Fruit fly (Drosophila melanogaster) whole organism, embryonic: ENCODE results near the gene Ppt1.

ENCODE experiments used
- Abd-B ChIP-seq: fragments of 200-800 bp; sonication (Bioruptor generic); optimal IDR thresholded peaks from 2 replicates; lab custom pipeline; 2018; ENCODE audit warnings: missing biosample characterization, mild to moderate bottlenecking, missing genetic modification characterization, moderate library complexity
- Atf3 ChIP-seq: fragments of 200-800 bp; sonication (Bioruptor generic); optimal IDR thresholded peaks from 3 replicates; lab custom pipeline; 2016; ENCODE audit warnings: missing biosample characterization, missing genetic modification characterization
- CG10431 ChIP-seq: fragments of 200-800 bp; sonication (Bioruptor generic); optimal IDR thresholded peaks from 3 replicates; lab custom pipeline; 2018; ENCODE audit warnings: missing biosample characterization, mild to moderate bottlenecking, missing genetic modification characterization
- CG13123 ChIP-seq: fragments of 200-800 bp; sonication (Bioruptor generic); optimal IDR thresholded peaks from 2 replicates; lab custom pipeline; 2016; ENCODE audit warnings: missing biosample characterization, missing genetic modification characterization
- CG14965 ChIP-seq: fragments of 200-800 bp; sonication (Bioruptor generic); optimal IDR thresholded peaks from 2 replicates; lab custom pipeline; 2016; ENCODE audit warnings: missing biosample characterization, missing genetic modification characterization, borderline replicate concordance
- CG1647 ChIP-seq: fragments of 200-800 bp; sonication (Bioruptor generic); optimal IDR thresholded peaks from 3 replicates; lab custom pipeline; 2016; ENCODE audit warnings: missing biosample characterization, missing genetic modification characterization
- CG18011 ChIP-seq: fragments of 200-800 bp; sonication (Bioruptor generic); optimal IDR thresholded peaks from 2 replicates; lab custom pipeline; 2017; ENCODE audit warnings: missing biosample characterization, missing genetic modification characterization, mild to moderate bottlenecking, moderate library complexity, missing genotype
- CG2875 ChIP-seq: fragments of 200-800 bp; sonication (Bioruptor generic); optimal IDR thresholded peaks from 2 replicates; lab custom pipeline; 2017; ENCODE audit warnings: missing biosample characterization, mild to moderate bottlenecking, missing genetic modification characterization, missing genetic modification reagents
- CG31224 ChIP-seq: fragments of 200-800 bp; sonication (Bioruptor generic); IDR thresholded peaks from 2 replicates; pipeline ENCODE4 v1.3.6; 2022; ENCODE audit warnings: missing biosample characterization, missing genetic modification characterization
- CG3838 ChIP-seq: fragments of 200-800 bp; sonication (Bioruptor generic); optimal IDR thresholded peaks from 3 replicates; lab custom pipeline; 2016; ENCODE audit warnings: missing biosample characterization, missing genetic modification characterization
- CG4707 ChIP-seq: fragments of 200-800 bp; sonication (Bioruptor generic); optimal IDR thresholded peaks from 2 replicates; lab custom pipeline; 2018; ENCODE audit warnings: missing biosample characterization, mild to moderate bottlenecking, missing genetic modification characterization, moderate library complexity
- CG6683 ChIP-seq: fragments of 200-800 bp; sonication (Bioruptor generic); optimal IDR thresholded peaks from 2 replicates; lab custom pipeline; 2017; ENCODE audit warnings: missing biosample characterization, mild to moderate bottlenecking, missing genetic modification characterization, missing genetic modification reagents
- CG6854 ChIP-seq: fragments of 200-800 bp; sonication (Bioruptor generic); optimal IDR thresholded peaks from 3 replicates; lab custom pipeline; 2017; ENCODE audit warnings: missing biosample characterization, mild to moderate bottlenecking, missing genetic modification characterization
- CG7963 ChIP-seq: fragments of 200-800 bp; sonication (Bioruptor generic); IDR thresholded peaks from 3 replicates; pipeline ENCODE4 v1.3.6; 2022; ENCODE audit warnings: missing biosample characterization, missing genetic modification characterization; ENCODE audit not compliant: partially characterized antibody
- CG8089 ChIP-seq: fragments of 200-800 bp; sonication (Bioruptor generic); optimal IDR thresholded peaks from 3 replicates; lab custom pipeline; 2016; ENCODE audit warnings: missing biosample characterization, missing genetic modification characterization
- CG8281 ChIP-seq: fragments of 200-800 bp; sonication (Bioruptor generic); optimal IDR thresholded peaks from 2 replicates; lab custom pipeline; 2018; ENCODE audit warnings: missing biosample characterization, mild to moderate bottlenecking, missing genetic modification characterization, moderate library complexity
- CG8359 ChIP-seq: fragments of 200-800 bp; sonication (Bioruptor generic); optimal IDR thresholded peaks from 2 replicates; lab custom pipeline; 2017; ENCODE audit warnings: missing biosample characterization, mild to moderate bottlenecking, missing genetic modification characterization, borderline replicate concordance
- CG9817 ChIP-seq: fragments of 200-800 bp; sonication (Bioruptor generic); optimal IDR thresholded peaks from 2 replicates; lab custom pipeline; 2018; ENCODE audit warnings: missing biosample characterization, mild to moderate bottlenecking, missing genetic modification characterization, moderate library complexity
- D ChIP-seq, 2 experiments: fragments of 200-800 bp in 1 of 2; fragments of >200 bp in 1 of 2; sonication (Bioruptor generic) in 1 of 2; optimal IDR thresholded peaks; 2 replicates in 1 of 2; 3 replicates in 1 of 2; lab custom pipeline; 2017; ENCODE audit warnings: mild to moderate bottlenecking in 1 of 2, missing biosample characterization in 1 of 2, missing genetic modification characterization in 1 of 2, missing genetic modification reagents in 1 of 2
- Drgx ChIP-seq: fragments of 200-800 bp; sonication (Bioruptor generic); IDR thresholded peaks from 2 replicates; pipeline ENCODE4 v1.3.6; 2022; ENCODE audit warnings: missing biosample characterization, missing genetic modification characterization
- Hmr ChIP-seq: fragments of 200-800 bp; sonication (Bioruptor generic); optimal IDR thresholded peaks from 3 replicates; lab custom pipeline; 2017; ENCODE audit warnings: mild to moderate bottlenecking, missing biosample characterization, missing genetic modification reagents, missing genetic modification characterization
- Hr39 ChIP-seq: fragments of >200 bp; optimal IDR thresholded peaks from 2 replicates; lab custom pipeline; 2017
- Neu2 ChIP-seq: fragments of 200-800 bp; sonication (Bioruptor generic); optimal IDR thresholded peaks from 3 replicates; lab custom pipeline; 2016; ENCODE audit warnings: missing biosample characterization, missing genetic modification characterization, borderline replicate concordance
- Nf-YC ChIP-seq: fragments of 200-800 bp; optimal IDR thresholded peaks from 3 replicates; lab custom pipeline; 2019; ENCODE audit warnings: missing biosample characterization, mild to moderate bottlenecking, missing genetic modification characterization, moderate library complexity
- Optix ChIP-seq: fragments of 200-800 bp; sonication (Bioruptor generic); IDR thresholded peaks from 3 replicates; pipeline ENCODE4 v1.3.6; 2022; ENCODE audit warnings: missing biosample characterization, missing genetic modification characterization
- Side ChIP-seq: fragments of 200-800 bp; sonication (Bioruptor generic); optimal IDR thresholded peaks from 2 replicates; lab custom pipeline; 2016; ENCODE audit warnings: missing biosample characterization, missing genetic modification characterization
- Sox100B ChIP-seq: fragments of 200-800 bp; sonication (Bioruptor generic); optimal IDR thresholded peaks from 3 replicates; lab custom pipeline; 2018; ENCODE audit warnings: missing biosample characterization, mild to moderate bottlenecking, missing genetic modification characterization
- Trl ChIP-seq, 3 experiments: fragments of >200 bp in 2 of 3; fragments of 200-800 bp in 1 of 3; sonication (Bioruptor generic) in 1 of 3; optimal IDR thresholded peaks; 2 replicates in 1 of 3; 3 replicates in 2 of 3; lab custom pipeline; 2016 to 2017; ENCODE audit warnings: missing biosample characterization in 1 of 3, missing genetic modification characterization in 1 of 3
- Xrp1 ChIP-seq: fragments of 200-800 bp; sonication (Bioruptor generic); IDR thresholded peaks from 2 replicates; pipeline ENCODE4 v1.3.6; 2022; ENCODE audit warnings: missing biosample characterization, missing genetic modification characterization
- ab ChIP-seq: fragments of 200-800 bp; sonication (Bioruptor generic); optimal IDR thresholded peaks from 2 replicates; lab custom pipeline; 2016; ENCODE audit warnings: missing biosample characterization, missing genetic modification characterization
- amos ChIP-seq: fragments of 200-800 bp; sonication (Bioruptor generic); IDR thresholded peaks from 2 replicates; pipeline ENCODE4 v1.3.6; 2022; ENCODE audit warnings: missing biosample characterization, missing genetic modification characterization; ENCODE audit not compliant: partially characterized antibody
- cas ChIP-seq: fragments of 200-800 bp; sonication (Bioruptor generic); IDR thresholded peaks from 2 replicates; pipeline ENCODE4 v1.3.6; 2022; ENCODE audit warnings: missing biosample characterization, missing genetic modification characterization
- cato ChIP-seq: fragments of 200-800 bp; sonication (Bioruptor generic); optimal IDR thresholded peaks from 2 replicates; lab custom pipeline; 2016; ENCODE audit warnings: missing biosample characterization, missing genetic modification characterization, borderline replicate concordance
- cg ChIP-seq: fragments of 200-800 bp; sonication (Bioruptor generic); optimal IDR thresholded peaks from 3 replicates; lab custom pipeline; 2019; ENCODE audit warnings: missing biosample characterization, mild to moderate bottlenecking, missing genetic modification characterization, moderate library complexity
- corto ChIP-seq: fragments of 200-800 bp; sonication (Bioruptor generic); optimal IDR thresholded peaks from 2 replicates; lab custom pipeline; 2016; ENCODE audit warnings: missing biosample characterization, mild to moderate bottlenecking, missing genetic modification characterization, moderate library complexity
- dan ChIP-seq: fragments of 200-800 bp; sonication (Bioruptor generic); IDR thresholded peaks from 2 replicates; pipeline ENCODE4 v1.3.6; 2022; ENCODE audit warnings: missing biosample characterization, missing genetic modification characterization
- dimm ChIP-seq: fragments of 200-800 bp; sonication (Bioruptor generic); IDR thresholded peaks from 2 replicates; pipeline ENCODE4 v1.3.6; 2022; ENCODE audit warnings: missing biosample characterization, missing genetic modification characterization
- dm ChIP-seq: fragments of 200-800 bp; sonication (Bioruptor generic); optimal IDR thresholded peaks from 3 replicates; lab custom pipeline; 2016; ENCODE audit warnings: missing biosample characterization, missing genetic modification characterization
- esg ChIP-seq: fragments of 200-800 bp; sonication (Bioruptor generic); conservative IDR thresholded peaks from 2 replicates; pipeline ENCODE4 v1.3.6; 2022; ENCODE audit warnings: missing biosample characterization, missing genetic modification characterization
- gem ChIP-seq: fragments of 200-800 bp; sonication (Bioruptor generic); optimal IDR thresholded peaks from 2 replicates; lab custom pipeline; 2019; ENCODE audit warnings: missing biosample characterization, mild to moderate bottlenecking, missing genetic modification characterization, moderate library complexity
- jigr1 ChIP-seq: fragments of 200-800 bp; sonication (Bioruptor generic); IDR thresholded peaks from 3 replicates; pipeline ENCODE4 v1.3.6; 2022; ENCODE audit warnings: missing biosample characterization, missing genetic modification characterization
- kah ChIP-seq: fragments of 200-800 bp; sonication (Bioruptor generic); optimal IDR thresholded peaks from 2 replicates; lab custom pipeline; 2018; ENCODE audit warnings: missing biosample characterization, mild to moderate bottlenecking, missing genetic modification characterization
- knrl ChIP-seq: fragments of 200-800 bp; sonication (Bioruptor generic); IDR thresholded peaks from 3 replicates; pipeline ENCODE4 v1.3.6; 2022; ENCODE audit warnings: missing biosample characterization, missing genetic modification characterization; ENCODE audit not compliant: partially characterized antibody
- mld ChIP-seq: fragments of 200-800 bp; sonication (Bioruptor generic); IDR thresholded peaks from 3 replicates; pipeline ENCODE4 v1.3.6; 2022; ENCODE audit warnings: missing biosample characterization, missing genetic modification characterization; ENCODE audit not compliant: partially characterized antibody
- pfk ChIP-seq: fragments of 200-800 bp; sonication (Bioruptor generic); optimal IDR thresholded peaks from 2 replicates; lab custom pipeline; 2018; ENCODE audit warnings: missing biosample characterization, mild to moderate bottlenecking, missing genetic modification characterization, moderate library complexity
- phol ChIP-seq: fragments of 200-800 bp; sonication (Bioruptor generic); optimal IDR thresholded peaks from 3 replicates; lab custom pipeline; 2018; ENCODE audit warnings: missing biosample characterization, mild to moderate bottlenecking, missing genetic modification characterization, moderate library complexity
- ro ChIP-seq: fragments of 200-800 bp; sonication (Bioruptor generic); IDR thresholded peaks from 2 replicates; pipeline ENCODE4 v1.3.6; 2022; ENCODE audit warnings: missing biosample characterization, missing genetic modification characterization
- row ChIP-seq: fragments of 200-800 bp; sonication (Bioruptor generic); IDR thresholded peaks from 3 replicates; pipeline ENCODE4 v1.3.6; 2022; ENCODE audit warnings: missing biosample characterization, missing genetic modification characterization
- schlank ChIP-seq: fragments of 200-800 bp; sonication (Bioruptor generic); optimal IDR thresholded peaks from 2 replicates; lab custom pipeline; 2018; ENCODE audit warnings: missing biosample characterization, mild to moderate bottlenecking, missing genetic modification characterization
- slp2 ChIP-seq: fragments of 200-800 bp; sonication (Bioruptor generic); optimal IDR thresholded peaks from 2 replicates; lab custom pipeline; 2016; ENCODE audit warnings: missing biosample characterization, missing genetic modification characterization

Gene Ppt1

dm6 chrX:8669434-8669833, 20.6 kb downstream of the Ppt1 start (continued):
- no peak for TF ChIP-seq Sox100B (GFP tag; lab: Kevin White, UChicago)
- TF ChIP-seq CG13123 (GFP tag; lab: Kevin White, UChicago): no peak
- peak; percentile 47 for TF ChIP-seq gem (tag; lab: Kevin White, UChicago)
- no peak for TF ChIP-seq CG1647
- TF ChIP-seq Trl (optimal IDR thresholded peaks at IDR 0.05; lab: Kevin White, UChicago): no peak
- peak; percentile 5 for TF ChIP-seq Trl (GFP tag; optimal IDR thresholded peaks at IDR 0.05; lab: Kevin White, UChicago)
- TF ChIP-seq CG7963 (GFP tag; lab: Robert Waterston, UW): no peak
- TF ChIP-seq corto (GFP tag; lab: Kevin White, UChicago): no peak
- no peak for TF ChIP-seq CG8359 (GFP tag; lab: Kevin White, UChicago)
- TF ChIP-seq Hr39 (lab: Kevin White, UChicago): no peak
- no peak for TF ChIP-seq cg (GFP tag; lab: Kevin White, UChicago)
- TF ChIP-seq CG8281 (tag; lab: Kevin White, UChicago): no peak
- TF ChIP-seq ab (GFP tag; lab: Kevin White, UChicago): no peak
- TF ChIP-seq row (GFP tag; lab: Robert Waterston, UW): peak; percentile 32; the same call in 2 of the 3 replicates
- no peak for TF ChIP-seq Drgx (GFP tag; lab: Robert Waterston, UW)
- TF ChIP-seq CG8089 (GFP tag; lab: Kevin White, UChicago): no peak
- no peak for TF ChIP-seq CG6683
- TF ChIP-seq cas (GFP tag; lab: Robert Waterston, UW): no peak
- no peak for TF ChIP-seq knrl
- TF ChIP-seq dimm (GFP tag; lab: Robert Waterston, UW): no peak
- no peak for TF ChIP-seq kah (GFP tag; lab: Kevin White, UChicago)
- TF ChIP-seq schlank: no peak
- TF ChIP-seq CG4707 (GFP tag; lab: Kevin White, UChicago): no peak
- no peak for TF ChIP-seq Side (GFP tag; lab: Kevin White, UChicago)
- TF ChIP-seq Neu2: no peak
- TF ChIP-seq dm (GFP tag; lab: Kevin White, UChicago): no peak
- TF ChIP-seq Atf3 (GFP tag; lab: Kevin White, UChicago): no peak
- TF ChIP-seq Optix: peak; percentile 22; the same call in 1 of the 3 replicates
- no peak for TF ChIP-seq CG31224 (GFP tag; lab: Robert Waterston, UW)
- no peak for TF ChIP-seq CG10431 (GFP tag; lab: Kevin White, UChicago)
- TF ChIP-seq CG3838 (GFP tag; lab: Kevin White, UChicago): no peak
- peak; percentile 49 for TF ChIP-seq Xrp1 (GFP tag; lab: Robert Waterston, UW)
- peak; percentile 11 for TF ChIP-seq CG2875 (GFP tag; lab: Kevin White, UChicago)
- TF ChIP-seq phol (tag; lab: Kevin White, UChicago): peak; percentile 31
- TF ChIP-seq Nf-YC: no peak
- no peak for TF ChIP-seq CG6854
- no peak for TF ChIP-seq amos (GFP tag; lab: Robert Waterston, UW)
- no peak for TF ChIP-seq slp2 (GFP tag; lab: Kevin White, UChicago)
- TF ChIP-seq cato (GFP tag; lab: Kevin White, UChicago): no peak
- TF ChIP-seq pfk (GFP tag; lab: Kevin White, UChicago): no peak
- no peak for TF ChIP-seq dan (GFP tag; lab: Robert Waterston, UW)
- TF ChIP-seq Abd-B: no peak
- no peak for TF ChIP-seq esg
- TF ChIP-seq CG18011 (GFP tag; lab: Kevin White, UChicago): no peak
- no peak for TF ChIP-seq D (optimal IDR thresholded peaks at IDR 0.05; lab: Kevin White, UChicago)
- TF ChIP-seq D (GFP tag; optimal IDR thresholded peaks at IDR 0.05; lab: Kevin White, UChicago): no peak
- no peak for TF ChIP-seq ro
- no peak for TF ChIP-seq Hmr
- no peak for TF ChIP-seq CG14965 (GFP tag; lab: Kevin White, UChicago)
- TF ChIP-seq mld: no peak
- no peak for TF ChIP-seq CG9817 (tag; lab: Kevin White, UChicago)
- no peak for TF ChIP-seq jigr1 (GFP tag; lab: Robert Waterston, UW)
